Fruit fly (Drosophila melanogaster) whole organism, adult: ENCODE results near the gene CG3473.

ENCODE experiments used
- CG11617 ChIP-seq: fragments of 200-800 bp; sonication (Bioruptor generic); optimal IDR thresholded peaks from 2 replicates; lab custom pipeline; 2017; ENCODE audit warnings: mild to moderate bottlenecking, missing biosample characterization, missing genetic modification reagents, missing genetic modification characterization
- CG12768 ChIP-seq: fragments of 200-800 bp; sonication (Bioruptor generic); optimal IDR thresholded peaks from 2 replicates; lab custom pipeline; 2017; ENCODE audit warnings: missing biosample characterization, missing genetic modification characterization, mild to moderate bottlenecking, moderate library complexity, missing genetic modification reagents
- CG14711 ChIP-seq: fragments of 200-800 bp; sonication (Bioruptor generic); optimal IDR thresholded peaks from 2 replicates; lab custom pipeline; 2018; ENCODE audit warnings: missing biosample characterization, mild to moderate bottlenecking, missing genetic modification characterization, moderate library complexity
- CG1620 ChIP-seq: fragments of 200-800 bp; sonication (Bioruptor generic); optimal IDR thresholded peaks from 2 replicates; lab custom pipeline; 2016; ENCODE audit warnings: missing biosample characterization, missing genetic modification characterization
- CG33017 ChIP-seq: fragments of 200-800 bp; sonication (Bioruptor generic); optimal IDR thresholded peaks from 2 replicates; lab custom pipeline; 2018; ENCODE audit warnings: missing biosample characterization, mild to moderate bottlenecking, missing genetic modification characterization, moderate library complexity
- CG5204 ChIP-seq: fragments of 200-800 bp; sonication (Bioruptor generic); optimal IDR thresholded peaks from 2 replicates; lab custom pipeline; 2016; ENCODE audit warnings: missing biosample characterization, missing genetic modification characterization
- CG7045 ChIP-seq: fragments of 200-800 bp; sonication (Bioruptor generic); optimal IDR thresholded peaks from 2 replicates; lab custom pipeline; 2017; ENCODE audit warnings: missing biosample characterization, mild to moderate bottlenecking, missing genetic modification characterization
- CG7101 ChIP-seq: fragments of 200-800 bp; sonication (Bioruptor generic); optimal IDR thresholded peaks from 2 replicates; lab custom pipeline; 2018; ENCODE audit warnings: missing biosample characterization, mild to moderate bottlenecking, missing genetic modification characterization, moderate library complexity
- Clk ChIP-seq: fragments of 200-800 bp; sonication (Bioruptor generic); optimal IDR thresholded peaks from 2 replicates; lab custom pipeline; 2017; ENCODE audit warnings: missing biosample characterization, missing genetic modification characterization
- Crg-1 ChIP-seq: fragments of 200-800 bp; sonication (Bioruptor generic); optimal IDR thresholded peaks from 2 replicates; lab custom pipeline; 2016; ENCODE audit warnings: missing biosample characterization, missing genetic modification characterization
- Hr96 ChIP-seq: fragments of 200-800 bp; sonication (Bioruptor generic); optimal IDR thresholded peaks from 2 replicates; lab custom pipeline; 2016; ENCODE audit warnings: missing biosample characterization, missing genetic modification characterization
- Mnt ChIP-seq: fragments of 200-800 bp; sonication (Bioruptor generic); optimal IDR thresholded peaks from 2 replicates; lab custom pipeline; 2016; ENCODE audit warnings: missing biosample characterization, mild to moderate bottlenecking, missing genetic modification characterization
- bab1 ChIP-seq: fragments of 200-800 bp; sonication (Bioruptor generic); optimal IDR thresholded peaks from 3 replicates; lab custom pipeline; 2019; ENCODE audit warnings: missing biosample characterization, mild to moderate bottlenecking, missing genetic modification characterization, moderate library complexity
- cic ChIP-seq: fragments of 200-800 bp; sonication (Bioruptor generic); optimal IDR thresholded peaks from 2 replicates; lab custom pipeline; 2017; ENCODE audit warnings: missing biosample characterization, mild to moderate bottlenecking, missing genetic modification characterization, moderate library complexity
- cnc ChIP-seq, 2 experiments: fragments of >200 bp; optimal IDR thresholded peaks; 2 replicates each; lab custom pipeline; 2017
- kay ChIP-seq: fragments of 200-800 bp; sonication (Bioruptor generic); peaks from one replicate; lab custom pipeline; 2016; ENCODE audit warnings: missing biosample characterization, missing genetic modification characterization, borderline replicate concordance
- ovo ChIP-seq: fragments of 200-800 bp; sonication (Bioruptor generic); optimal IDR thresholded peaks from 2 replicates; lab custom pipeline; 2016; ENCODE audit warnings: missing biosample characterization, missing genetic modification characterization
- pad ChIP-seq: fragments of 200-800 bp; sonication (Bioruptor generic); optimal IDR thresholded peaks from 3 replicates; lab custom pipeline; 2017; ENCODE audit warnings: missing biosample characterization, missing genetic modification characterization, mild to moderate bottlenecking, moderate library complexity, missing genetic modification reagents
- tj ChIP-seq: fragments of 200-800 bp; sonication (Bioruptor generic); optimal IDR thresholded peaks from 3 replicates; lab custom pipeline; 2017; ENCODE audit warnings: missing biosample characterization, mild to moderate bottlenecking, missing genetic modification characterization, moderate library complexity
- toe ChIP-seq: fragments of 200-800 bp; sonication (Bioruptor generic); optimal IDR thresholded peaks from 2 replicates; lab custom pipeline; 2016; ENCODE audit warnings: missing biosample characterization, missing genetic modification characterization

Gene CG3473

dm6 chr2L:14563626-14564025 is at the start of gene CG3473:
Gene CG3473, minus strand, starts transcription at chr2L:14563726.
- TF ChIP-seq CG5204 (GFP tag; lab: Kevin White, UChicago) (no peak), Crg-1 (GFP tag; lab: Kevin White, UChicago) (no peak), CG12768 (GFP tag; lab: Kevin White, UChicago) (no peak), Mnt (GFP tag; lab: Kevin White, UChicago) (no peak), tj (GFP tag; lab: Kevin White, UChicago) (no peak), cic (no peak), kay (GFP tag; lab: Kevin White, UChicago) (no peak), CG14711 (no peak), toe (GFP tag; lab: Kevin White, UChicago) (no peak), cnc (optimal IDR thresholded peaks at IDR 0.05; lab: Kevin White, UChicago) (no peak), pad (GFP tag; lab: Kevin White, UChicago) (no peak), CG33017 (tag; lab: Kevin White, UChicago) (no peak), CG11617 (GFP tag; lab: Kevin White, UChicago) (no peak), CG7101 (tag; lab: Kevin White, UChicago) (no peak), Clk (no peak)

- TF ChIP-seq kay (GFP tag; lab: Kevin White, UChicago) (peak; percentile 55), ovo (GFP tag; lab: Kevin White, UChicago) (no peak), CG11617 (GFP tag; lab: Kevin White, UChicago) (no peak), bab1 (no peak), Mnt (GFP tag; lab: Kevin White, UChicago) (no peak), Clk (no peak)
Observed at dm6 chr2L:14611358-14612037, 48.0 kb upstream of the CG3473 start.

- TF ChIP-seq CG12768 (GFP tag; lab: Kevin White, UChicago) (no peak), pad (GFP tag; lab: Kevin White, UChicago) (no peak), cic (no peak), Mnt (GFP tag; lab: Kevin White, UChicago) (no peak), toe (GFP tag; lab: Kevin White, UChicago) (no peak), tj (GFP tag; lab: Kevin White, UChicago) (no peak), CG14711 (no peak), Clk (no peak), ovo (GFP tag; lab: Kevin White, UChicago) (no peak), kay (GFP tag; lab: Kevin White, UChicago) (no peak), bab1 (no peak), CG7045 (GFP tag; lab: Kevin White, UChicago) (no peak), CG33017 (tag; lab: Kevin White, UChicago) (no peak), CG5204 (GFP tag; lab: Kevin White, UChicago) (no peak), CG1620 (no peak), CG11617 (GFP tag; lab: Kevin White, UChicago) (no peak), Hr96 (no peak)
Observed at dm6 chr2L:14606112-14606511, 42.6 kb upstream of the CG3473 start.

dm6 chr2L:14599058-14599789 is 35.7 kb upstream of the CG3473 start:
- TF ChIP-seq pad (GFP tag; lab: Kevin White, UChicago) (no peak), Clk (no peak), cic (no peak), CG11617 (GFP tag; lab: Kevin White, UChicago) (no peak), bab1 (peak; percentile 22), kay (GFP tag; lab: Kevin White, UChicago) (peak; percentile 85), CG14711 (no peak), CG7045 (GFP tag; lab: Kevin White, UChicago) (no peak), ovo (GFP tag; lab: Kevin White, UChicago) (no peak), toe (GFP tag; lab: Kevin White, UChicago) (no peak), CG7101 (tag; lab: Kevin White, UChicago) (no peak), CG33017 (tag; lab: Kevin White, UChicago) (no peak), Hr96 (no peak), Crg-1 (GFP tag; lab: Kevin White, UChicago) (peak; percentile 32)

- TF ChIP-seq CG1620 = no peak
- no peak for TF ChIP-seq Crg-1 (GFP tag; lab: Kevin White, UChicago)
- TF ChIP-seq ovo (GFP tag; lab: Kevin White, UChicago) = no peak
- TF ChIP-seq bab1 = no peak
- TF ChIP-seq tj (GFP tag; lab: Kevin White, UChicago) = no peak
- no peak for TF ChIP-seq cic
- TF ChIP-seq Hr96 = no peak
- TF ChIP-seq CG5204 (GFP tag; lab: Kevin White, UChicago) = no peak
- TF ChIP-seq kay (GFP tag; lab: Kevin White, UChicago) = no peak
- no peak for TF ChIP-seq CG11617 (GFP tag; lab: Kevin White, UChicago)
- TF ChIP-seq CG12768 (GFP tag; lab: Kevin White, UChicago) = no peak
- no peak for TF ChIP-seq CG7045 (GFP tag; lab: Kevin White, UChicago)
- no peak for TF ChIP-seq CG33017 (tag; lab: Kevin White, UChicago)
- no peak for TF ChIP-seq pad (GFP tag; lab: Kevin White, UChicago)
- no peak for TF ChIP-seq Mnt (GFP tag; lab: Kevin White, UChicago)
- TF ChIP-seq Clk = no peak
- no peak for TF ChIP-seq toe (GFP tag; lab: Kevin White, UChicago)
- no peak for TF ChIP-seq CG14711
Observed at dm6 chr2L:14598357-14599057, 35.0 kb upstream of the CG3473 start.
